Fruit fly (Drosophila melanogaster) whole organism, embryonic: ENCODE results near the gene Jon99Ciii.
A peak's percentile ranks its signal among the peaks of the same experiment; 100 is the strongest.

Experiments
- Bteb2 ChIP-seq: fragments of 200-800 bp; sonication (Bioruptor generic); optimal IDR thresholded peaks from 2 replicates; lab custom pipeline; 2016; ENCODE audit warnings: missing biosample characterization, missing genetic modification characterization
- CG10979 ChIP-seq: fragments of 200-800 bp; sonication (Bioruptor generic); optimal IDR thresholded peaks from 2 replicates; lab custom pipeline; 2018; ENCODE audit warnings: missing biosample characterization, mild to moderate bottlenecking, missing genetic modification characterization, moderate library complexity
- CG11456 ChIP-seq: fragments of 200-800 bp; sonication (Bioruptor generic); IDR thresholded peaks from 3 replicates; pipeline ENCODE4 v1.3.6; 2022; ENCODE audit warnings: missing biosample characterization, missing genetic modification characterization
- CG12155 ChIP-seq: fragments of 200-800 bp; sonication (Bioruptor generic); optimal IDR thresholded peaks from 3 replicates; lab custom pipeline; 2016; ENCODE audit warnings: missing biosample characterization, missing genetic modification characterization
- CG12236 ChIP-seq: fragments of 200-800 bp; sonication (Bioruptor generic); optimal IDR thresholded peaks from 2 replicates; lab custom pipeline; 2016; ENCODE audit warnings: missing biosample characterization, missing genetic modification characterization
- CG13775 ChIP-seq: fragments of 200-800 bp; sonication (Bioruptor generic); optimal IDR thresholded peaks from 3 replicates; lab custom pipeline; 2017; ENCODE audit warnings: missing biosample characterization, mild to moderate bottlenecking, missing genetic modification characterization
- CG14860 ChIP-seq: fragments of 200-800 bp; sonication (Bioruptor generic); IDR thresholded peaks from 3 replicates; pipeline ENCODE4 v1.3.6; 2022; ENCODE audit warnings: missing biosample characterization, missing genetic modification characterization; ENCODE audit not compliant: partially characterized antibody
- CG15696 ChIP-seq: fragments of 200-800 bp; sonication (Bioruptor generic); optimal IDR thresholded peaks from 2 replicates; lab custom pipeline; 2019; ENCODE audit warnings: missing biosample characterization, mild to moderate bottlenecking, missing genetic modification characterization, moderate library complexity
- CG32767 ChIP-seq: fragments of 200-800 bp; sonication (Bioruptor generic); IDR thresholded peaks from 2 replicates; pipeline ENCODE4 v1.3.6; 2022; ENCODE audit warnings: missing biosample characterization, missing genetic modification characterization
- CG32772 ChIP-seq: fragments of 200-800 bp; sonication (Bioruptor generic); IDR thresholded peaks from 2 replicates; pipeline ENCODE4 v1.3.6; 2022; ENCODE audit warnings: missing biosample characterization, missing genetic modification characterization
- CG3726 ChIP-seq: fragments of 200-800 bp; sonication (Bioruptor generic); IDR thresholded peaks from 3 replicates; pipeline ENCODE4, ENCODE4 v1.3.6; 2022; ENCODE audit warnings: missing biosample characterization, missing genetic modification characterization
- CG4282 ChIP-seq: fragments of 200-800 bp; sonication (Bioruptor generic); optimal IDR thresholded peaks from 2 replicates; lab custom pipeline; 2016; ENCODE audit warnings: missing biosample characterization, missing genetic modification characterization
- CG4328 ChIP-seq: fragments of 200-800 bp; sonication (Bioruptor generic); optimal IDR thresholded peaks from 3 replicates; lab custom pipeline; 2017; ENCODE audit warnings: missing biosample characterization, missing genetic modification reagents, missing genetic modification characterization
- CG7271 ChIP-seq: fragments of 200-800 bp; sonication (Bioruptor generic); optimal IDR thresholded peaks from 2 replicates; lab custom pipeline; 2018; ENCODE audit warnings: missing biosample characterization, mild to moderate bottlenecking, missing genetic modification characterization, moderate library complexity
- CG8281 ChIP-seq: fragments of 200-800 bp; sonication (Bioruptor generic); optimal IDR thresholded peaks from 2 replicates; lab custom pipeline; 2018; ENCODE audit warnings: missing biosample characterization, mild to moderate bottlenecking, missing genetic modification characterization, moderate library complexity
- CG8765 ChIP-seq: fragments of 200-800 bp; sonication (Bioruptor generic); IDR thresholded peaks from 2 replicates; pipeline ENCODE4 v1.3.6; 2022; ENCODE audit warnings: missing biosample characterization, missing genetic modification characterization
- CG9215 ChIP-seq: fragments of 200-800 bp; sonication (Bioruptor generic); IDR thresholded peaks from 2 replicates; pipeline ENCODE4 v1.3.6; 2022; ENCODE audit warnings: missing biosample characterization, missing genetic modification characterization
- CG9932 ChIP-seq: fragments of 200-800 bp; sonication (Bioruptor generic); IDR thresholded peaks from 2 replicates; pipeline ENCODE4 v1.3.6; 2022; ENCODE audit warnings: missing biosample characterization, missing genetic modification characterization
- D ChIP-seq, 2 experiments: fragments of 200-800 bp in 1 of 2; fragments of >200 bp in 1 of 2; sonication (Bioruptor generic) in 1 of 2; optimal IDR thresholded peaks; 2 replicates in 1 of 2; 3 replicates in 1 of 2; lab custom pipeline; 2017; ENCODE audit warnings: mild to moderate bottlenecking in 1 of 2, missing biosample characterization in 1 of 2, missing genetic modification characterization in 1 of 2, missing genetic modification reagents in 1 of 2
- Dll ChIP-seq: fragments of 200-800 bp; sonication (Bioruptor generic); IDR thresholded peaks from 4 replicates; pipeline ENCODE4 v1.3.6; 2022; ENCODE audit warnings: missing biosample characterization, missing genetic modification characterization; ENCODE audit not compliant: partially characterized antibody
- Dp ChIP-seq: fragments of 200-800 bp; sonication (Bioruptor generic); optimal IDR thresholded peaks from 2 replicates; lab custom pipeline; 2018; ENCODE audit warnings: missing biosample characterization, mild to moderate bottlenecking, missing genetic modification characterization, moderate library complexity
- Dref ChIP-seq: fragments of 200-800 bp; sonication (Bioruptor generic); IDR thresholded peaks from 2 replicates; pipeline ENCODE4 v1.3.6; 2022; ENCODE audit warnings: missing biosample characterization, missing genetic modification characterization
- E2f2 ChIP-seq: fragments of 200-800 bp; sonication (Bioruptor generic); IDR thresholded peaks from 2 replicates; pipeline ENCODE4 v1.3.6; 2022; ENCODE audit warnings: missing biosample characterization, missing genetic modification characterization
- Ets65A ChIP-seq: fragments of 200-800 bp; sonication (Bioruptor generic); peaks from one replicate; lab custom pipeline; 2016; ENCODE audit warnings: missing biosample characterization, missing genetic modification characterization
- Fer2 ChIP-seq: fragments of 200-800 bp; sonication (Bioruptor generic); optimal IDR thresholded peaks from 2 replicates; lab custom pipeline; 2018; ENCODE audit warnings: missing biosample characterization, mild to moderate bottlenecking, missing genetic modification characterization, moderate library complexity
- Hsf ChIP-seq: fragments of 200-800 bp; sonication (Bioruptor generic); optimal IDR thresholded peaks from 3 replicates; lab custom pipeline; 2016; ENCODE audit warnings: missing biosample characterization, missing genetic modification characterization
- Meics ChIP-seq: fragments of 200-800 bp; sonication (Bioruptor generic); optimal IDR thresholded peaks from 2 replicates; lab custom pipeline; 2017; ENCODE audit warnings: missing biosample characterization, mild to moderate bottlenecking, missing genetic modification characterization
- NC2α ChIP-seq: fragments of 200-800 bp; sonication (Bioruptor generic); optimal IDR thresholded peaks from 2 replicates; lab custom pipeline; 2016; ENCODE audit warnings: missing biosample characterization, missing genetic modification characterization
- Pdp1 ChIP-seq, 2 experiments: fragments of 200-800 bp; sonication (Bioruptor generic); optimal IDR thresholded peaks; 3 replicates each; lab custom pipeline; 2016; ENCODE audit warnings: missing biosample characterization in 2 of 2, missing genetic modification characterization in 2 of 2, mild to moderate bottlenecking in 1 of 2, moderate library complexity in 1 of 2
- Ptx1 ChIP-seq: fragments of 200-800 bp; sonication (Bioruptor generic); IDR thresholded peaks from 2 replicates; pipeline ENCODE4 v1.3.6; 2022; ENCODE audit warnings: missing biosample characterization, missing genetic modification characterization
- Rx ChIP-seq: fragments of 200-800 bp; sonication (Bioruptor generic); IDR thresholded peaks from 2 replicates; pipeline ENCODE4 v1.3.6; 2022; ENCODE audit warnings: missing biosample characterization, missing genetic modification characterization
- Sox100B ChIP-seq: fragments of 200-800 bp; sonication (Bioruptor generic); optimal IDR thresholded peaks from 3 replicates; lab custom pipeline; 2018; ENCODE audit warnings: missing biosample characterization, mild to moderate bottlenecking, missing genetic modification characterization
- Taf1 ChIP-seq: fragments of 200-800 bp; sonication (Bioruptor generic); IDR thresholded peaks from 2 replicates; pipeline ENCODE4 v1.3.6; 2022; ENCODE audit warnings: missing biosample characterization, missing genetic modification characterization
- YL-1 ChIP-seq: fragments of 200-800 bp; sonication (Bioruptor generic); optimal IDR thresholded peaks from 3 replicates; lab custom pipeline; 2017; ENCODE audit warnings: missing biosample characterization, mild to moderate bottlenecking, missing genetic modification characterization
- ab ChIP-seq: fragments of 200-800 bp; sonication (Bioruptor generic); optimal IDR thresholded peaks from 2 replicates; lab custom pipeline; 2016; ENCODE audit warnings: missing biosample characterization, missing genetic modification characterization
- bab2 ChIP-seq: fragments of 200-800 bp; sonication (Bioruptor generic); optimal IDR thresholded peaks from 2 replicates; lab custom pipeline; 2016; ENCODE audit warnings: missing biosample characterization, missing genetic modification characterization
- bsh ChIP-seq, 2 experiments: fragments of 200-800 bp; sonication (Bioruptor generic); optimal IDR thresholded peaks; 2 replicates each; lab custom pipeline; 2017 to 2018; ENCODE audit warnings: mild to moderate bottlenecking in 2 of 2, missing biosample characterization in 2 of 2, missing genetic modification characterization in 2 of 2, moderate library complexity in 1 of 2
- cad ChIP-seq: fragments of >200 bp; optimal IDR thresholded peaks from 2 replicates; lab custom pipeline; 2017; ENCODE audit warnings: missing biosample characterization, missing genetic modification characterization
- crp ChIP-seq, 2 experiments: fragments of 200-800 bp; sonication (Bioruptor generic); optimal IDR thresholded peaks; 2 replicates in 1 of 2; 3 replicates in 1 of 2; lab custom pipeline; 2017; ENCODE audit warnings: missing biosample characterization in 2 of 2, missing genetic modification characterization in 2 of 2, mild to moderate bottlenecking in 1 of 2, moderate library complexity in 1 of 2
- dimm ChIP-seq: fragments of 200-800 bp; sonication (Bioruptor generic); IDR thresholded peaks from 2 replicates; pipeline ENCODE4 v1.3.6; 2022; ENCODE audit warnings: missing biosample characterization, missing genetic modification characterization
- dmrt99B ChIP-seq: fragments of 200-800 bp; sonication (Bioruptor generic); optimal IDR thresholded peaks from 2 replicates; lab custom pipeline; 2018; ENCODE audit warnings: missing biosample characterization, mild to moderate bottlenecking, missing genetic modification characterization, moderate library complexity
- hb ChIP-seq: fragments of 200-800 bp; sonication (Bioruptor generic); IDR thresholded peaks from 3 replicates; pipeline ENCODE4 v1.3.6; 2022; ENCODE audit warnings: missing biosample characterization, missing genetic modification characterization; ENCODE audit not compliant: partially characterized antibody
- insv ChIP-seq, 2 experiments: fragments of 200-800 bp; sonication (Bioruptor generic); optimal IDR thresholded peaks; 3 replicates each; lab custom pipeline; 2016 to 2018; ENCODE audit warnings: missing biosample characterization in 2 of 2, missing genetic modification characterization in 2 of 2
- lmd ChIP-seq: fragments of 200-800 bp; sonication (Bioruptor generic); IDR thresholded peaks from 2 replicates; pipeline ENCODE4 v1.3.6; 2022; ENCODE audit warnings: missing biosample characterization, missing genetic modification characterization
- p53 ChIP-seq: fragments of 200-800 bp; sonication (Bioruptor generic); optimal IDR thresholded peaks from 2 replicates; lab custom pipeline; 2016; ENCODE audit warnings: missing biosample characterization, missing genetic modification characterization
- pzg ChIP-seq: fragments of 200-800 bp; sonication (Bioruptor generic); optimal IDR thresholded peaks from 3 replicates; lab custom pipeline; 2018; ENCODE audit warnings: missing biosample characterization, mild to moderate bottlenecking, missing genetic modification characterization, moderate library complexity
- ranshi ChIP-seq: fragments of 200-800 bp; sonication (Bioruptor generic); IDR thresholded peaks from 2 replicates; pipeline ENCODE4 v1.3.6; 2022; ENCODE audit warnings: missing biosample characterization, missing genetic modification characterization
- trem ChIP-seq: fragments of 200-800 bp; optimal IDR thresholded peaks from 3 replicates; lab custom pipeline; 2019; ENCODE audit warnings: missing biosample characterization, mild to moderate bottlenecking, missing genetic modification characterization, moderate library complexity
- trh ChIP-seq: fragments of 200-800 bp; sonication (Bioruptor generic); optimal IDR thresholded peaks from 2 replicates; lab custom pipeline; 2016; ENCODE audit warnings: missing biosample characterization, missing genetic modification characterization
- vfl ChIP-seq: fragments of 200-800 bp; sonication (Bioruptor generic); optimal IDR thresholded peaks from 2 replicates; lab custom pipeline; 2016; ENCODE audit warnings: missing biosample characterization, missing genetic modification characterization
- wor ChIP-seq: fragments of 200-800 bp; sonication (Bioruptor generic); IDR thresholded peaks from 2 replicates; pipeline ENCODE4 v1.3.6; 2022; ENCODE audit warnings: missing biosample characterization, missing genetic modification characterization

The Jon99Ciii gene

dm6 chr3R:29876733-29877193, 45.3 kb upstream of the Jon99Ciii start, which contains the start of gene CG31038 (continued):
- TF ChIP-seq Dll (GFP tag; lab: Robert Waterston, UW) (0 out of 4 replicates have a peak, but pooled peaks have one; percentile 36), NC2α (GFP tag; lab: Kevin White, UChicago) (no peak), D (optimal IDR thresholded peaks at IDR 0.05; lab: Kevin White, UChicago) (no peak), D (GFP tag; optimal IDR thresholded peaks at IDR 0.05; lab: Kevin White, UChicago) (no peak), cad (GFP tag; lab: Kevin White, UChicago) (no peak), Pdp1 (GFP tag; optimal IDR thresholded peaks at IDR 0.05; lab: Kevin White, UChicago) (no peak), vfl (GFP tag; lab: Kevin White, UChicago) (no peak), pzg (GFP tag; lab: Kevin White, UChicago) (no peak), trem (tag; lab: Kevin White, UChicago) (no peak), Sox100B (GFP tag; lab: Kevin White, UChicago) (no peak), p53 (GFP tag; lab: Kevin White, UChicago) (no peak), CG9215 (GFP tag; lab: Robert Waterston, UW) (no peak), CG8281 (tag; lab: Kevin White, UChicago) (no peak), ranshi (GFP tag; lab: Robert Waterston, UW) (peak; percentile 25; the same call in 1 of the 2 replicates), CG8765 (GFP tag; lab: Robert Waterston, UW) (peak; percentile 37; the same call in 1 of the 2 replicates), wor (no peak), Ptx1 (no peak), bab2 (no peak), CG32772 (GFP tag; lab: Robert Waterston, UW) (no peak), CG12155 (GFP tag; lab: Kevin White, UChicago) (no peak), Ets65A (GFP tag; lab: Kevin White, UChicago) (no peak), E2f2 (no peak), crp (GFP tag; optimal IDR thresholded peaks at IDR 0.05; lab: Kevin White, UChicago) (no peak), bsh (GFP tag; optimal IDR thresholded peaks at IDR 0.05; lab: Kevin White, UChicago) (no peak), Bteb2 (GFP tag; lab: Kevin White, UChicago) (no peak), hb (GFP tag; lab: Robert Waterston, UW) (no peak), CG4328 (GFP tag; lab: Kevin White, UChicago) (no peak), dmrt99B (tag; lab: Kevin White, UChicago) (peak; percentile 40), CG32767 (GFP tag; lab: Robert Waterston, UW) (peak; percentile 47), trh (no peak), Rx (GFP tag; lab: Robert Waterston, UW) (no peak), CG4282 (GFP tag; lab: Kevin White, UChicago) (no peak), Dp (GFP tag; lab: Kevin White, UChicago) (no peak), CG9932 (GFP tag; lab: Robert Waterston, UW) (no peak), dimm (GFP tag; lab: Robert Waterston, UW) (no peak), insv (GFP tag; optimal IDR thresholded peaks at IDR 0.05; lab: Kevin White, UChicago) (no peak), CG10979 (tag; lab: Kevin White, UChicago) (no peak), Hsf (no peak), CG7271 (tag; lab: Kevin White, UChicago) (no peak), CG15696 (tag; lab: Kevin White, UChicago) (no peak), Fer2 (no peak), YL-1 (GFP tag; lab: Kevin White, UChicago) (no peak), Dref (GFP tag; lab: Robert Waterston, UW) (no peak), ab (no peak), CG14860 (GFP tag; lab: Robert Waterston, UW) (no peak), CG11456 (no peak), Meics (GFP tag; lab: Kevin White, UChicago) (no peak), CG12236 (GFP tag; lab: Kevin White, UChicago) (no peak), CG13775 (GFP tag; lab: Kevin White, UChicago) (no peak), Taf1 (GFP tag; lab: Robert Waterston, UW) (no peak), lmd (no peak), CG3726 (GFP tag; lab: Robert Waterston, UW) (no peak)
